Fruit fly (Drosophila melanogaster) whole organism, embryonic: ENCODE measurements around the gene lgs.
A peak's percentile ranks its signal among the peaks of the same experiment; 100 is the strongest.

Experiments used
- B-H1 ChIP-seq: fragments of 200-800 bp; sonication (Bioruptor generic); IDR thresholded peaks from 3 replicates; pipeline ENCODE4 v1.3.6; 2022; ENCODE audit warnings: missing biosample characterization, missing genetic modification characterization
- Bdp1 ChIP-seq: fragments of 200-800 bp; sonication (Bioruptor generic); optimal IDR thresholded peaks from 3 replicates; lab custom pipeline; 2016; ENCODE audit warnings: missing biosample characterization, missing genetic modification characterization
- CG10321 ChIP-seq: fragments of 200-800 bp; sonication (Bioruptor generic); IDR thresholded peaks from 2 replicates; pipeline ENCODE4 v1.3.6; 2022; ENCODE audit warnings: missing biosample characterization, missing genetic modification characterization
- CG10462 ChIP-seq: fragments of 200-800 bp; sonication (Bioruptor generic); optimal IDR thresholded peaks from 2 replicates; lab custom pipeline; 2016; ENCODE audit warnings: missing biosample characterization, missing genetic modification characterization
- CG11247 ChIP-seq: fragments of 200-800 bp; sonication (Bioruptor generic); IDR thresholded peaks from 2 replicates; pipeline ENCODE4 v1.3.6; 2022; ENCODE audit warnings: missing biosample characterization, missing genetic modification characterization
- CG12744 ChIP-seq: fragments of 200-800 bp; sonication (Bioruptor generic); optimal IDR thresholded peaks from 2 replicates; lab custom pipeline; 2016; ENCODE audit warnings: missing biosample characterization, missing genetic modification characterization
- CG17328 ChIP-seq: fragments of 200-800 bp; sonication (Bioruptor generic); IDR thresholded peaks from 2 replicates; pipeline ENCODE4 v1.3.6; 2022; ENCODE audit warnings: missing biosample characterization, missing genetic modification characterization
- CG1832 ChIP-seq: fragments of 200-800 bp; sonication (Bioruptor generic); optimal IDR thresholded peaks from 2 replicates; lab custom pipeline; 2017; ENCODE audit warnings: missing biosample characterization, mild to moderate bottlenecking, missing genetic modification characterization, inconsistent platforms
- CG32772 ChIP-seq: fragments of 200-800 bp; sonication (Bioruptor generic); IDR thresholded peaks from 2 replicates; pipeline ENCODE4 v1.3.6; 2022; ENCODE audit warnings: missing biosample characterization, missing genetic modification characterization
- CG3281 ChIP-seq: fragments of 200-800 bp; sonication (Bioruptor generic); optimal IDR thresholded peaks from 3 replicates; lab custom pipeline; 2017; ENCODE audit warnings: missing biosample characterization, mild to moderate bottlenecking, missing genetic modification characterization
- CG3407 ChIP-seq: fragments of 200-800 bp; sonication (Bioruptor generic); optimal IDR thresholded peaks from 2 replicates; lab custom pipeline; 2018; ENCODE audit warnings: missing biosample characterization, mild to moderate bottlenecking, missing genetic modification characterization
- CG34224 ChIP-seq: fragments of 200-800 bp; sonication (Bioruptor generic); IDR thresholded peaks from 3 replicates; pipeline ENCODE4 v1.3.6; 2022; ENCODE audit warnings: missing biosample characterization, missing genetic modification characterization; ENCODE audit not compliant: partially characterized antibody
- CG4282 ChIP-seq: fragments of 200-800 bp; sonication (Bioruptor generic); optimal IDR thresholded peaks from 2 replicates; lab custom pipeline; 2016; ENCODE audit warnings: missing biosample characterization, missing genetic modification characterization
- CG4424 ChIP-seq: fragments of 200-800 bp; sonication (Bioruptor generic); optimal IDR thresholded peaks from 3 replicates; lab custom pipeline; 2016; ENCODE audit warnings: missing biosample characterization, missing genetic modification characterization
- CG5180 ChIP-seq: fragments of 200-800 bp; sonication (Bioruptor generic); optimal IDR thresholded peaks from 3 replicates; lab custom pipeline; 2017; ENCODE audit warnings: missing biosample characterization, missing genetic modification characterization, mild to moderate bottlenecking, moderate library complexity, missing genetic modification reagents
- CG6272 ChIP-seq: fragments of 200-800 bp; sonication (Bioruptor generic); IDR thresholded peaks from 2 replicates; pipeline ENCODE4 v1.3.6; 2022; ENCODE audit warnings: missing biosample characterization, missing genetic modification characterization
- CG7786 ChIP-seq: fragments of 200-800 bp; sonication (Bioruptor generic); optimal IDR thresholded peaks from 2 replicates; lab custom pipeline; 2016; ENCODE audit warnings: missing biosample characterization, missing genetic modification characterization
- CG7987 ChIP-seq: fragments of 200-800 bp; sonication (Bioruptor generic); optimal IDR thresholded peaks from 2 replicates; lab custom pipeline; 2018; ENCODE audit warnings: missing biosample characterization, mild to moderate bottlenecking, missing genetic modification characterization, moderate library complexity
- CG9727 ChIP-seq: fragments of 200-800 bp; sonication (Bioruptor generic); optimal IDR thresholded peaks from 3 replicates; lab custom pipeline; 2017; ENCODE audit warnings: missing biosample characterization, mild to moderate bottlenecking, missing genetic modification characterization
- Deaf1 ChIP-seq: fragments of 200-800 bp; optimal IDR thresholded peaks from 3 replicates; lab custom pipeline; 2019; ENCODE audit warnings: missing biosample characterization, mild to moderate bottlenecking, missing genetic modification characterization, moderate library complexity
- Ets65A ChIP-seq: fragments of 200-800 bp; sonication (Bioruptor generic); peaks from one replicate; lab custom pipeline; 2016; ENCODE audit warnings: missing biosample characterization, missing genetic modification characterization
- GATAe ChIP-seq: fragments of 200-800 bp; sonication (Bioruptor generic); conservative IDR thresholded peaks from 2 replicates; pipeline ENCODE4 v1.3.6; 2022; ENCODE audit warnings: missing biosample characterization, missing genetic modification characterization
- Gug ChIP-seq: fragments of 200-800 bp; sonication (Bioruptor generic); IDR thresholded peaks from 4 replicates; pipeline ENCODE4 v1.3.6; 2022; ENCODE audit warnings: missing biosample characterization, missing genetic modification characterization
- Hmx ChIP-seq: fragments of 200-800 bp; sonication (Bioruptor generic); optimal IDR thresholded peaks from 2 replicates; lab custom pipeline; 2016; ENCODE audit warnings: missing biosample characterization, missing genetic modification characterization
- Hr51 ChIP-seq, 2 experiments: fragments of 200-800 bp; sonication (Bioruptor generic); optimal IDR thresholded peaks; 2 replicates in 1 of 2; 3 replicates in 1 of 2; lab custom pipeline; 2016 to 2018; ENCODE audit warnings: missing biosample characterization in 2 of 2, missing genetic modification characterization in 2 of 2, mild to moderate bottlenecking in 1 of 2, moderate library complexity in 1 of 2
- Jarid2 ChIP-seq: fragments of 200-800 bp; sonication (Bioruptor generic); optimal IDR thresholded peaks from 3 replicates; lab custom pipeline; 2017; ENCODE audit warnings: mild to moderate bottlenecking, missing biosample characterization, missing genetic modification reagents, missing genetic modification characterization
- NC2β ChIP-seq: fragments of 200-800 bp; sonication (Bioruptor generic); optimal IDR thresholded peaks from 2 replicates; lab custom pipeline; 2016; ENCODE audit warnings: missing biosample characterization, missing genetic modification characterization
- NFAT ChIP-seq: fragments of 200-800 bp; sonication (Bioruptor generic); IDR thresholded peaks from 2 replicates; pipeline ENCODE4 v1.3.6; 2022; ENCODE audit warnings: missing biosample characterization, missing genetic modification characterization
- Poxn ChIP-seq: fragments of 200-800 bp; sonication (Bioruptor generic); IDR thresholded peaks from 2 replicates; pipeline ENCODE4 v1.3.6; 2022; ENCODE audit warnings: missing biosample characterization, missing genetic modification characterization
- al ChIP-seq: fragments of 200-800 bp; sonication (Bioruptor generic); IDR thresholded peaks from 2 replicates; pipeline ENCODE4 v1.3.6; 2022; ENCODE audit warnings: missing biosample characterization, missing genetic modification characterization
- bab2 ChIP-seq: fragments of 200-800 bp; sonication (Bioruptor generic); optimal IDR thresholded peaks from 2 replicates; lab custom pipeline; 2016; ENCODE audit warnings: missing biosample characterization, missing genetic modification characterization
- br ChIP-seq: fragments of >200 bp; optimal IDR thresholded peaks from 2 replicates; lab custom pipeline; 2017
- chinmo ChIP-seq: fragments of 200-800 bp; sonication (Bioruptor generic); IDR thresholded peaks from 4 replicates; pipeline ENCODE4 v1.3.6; 2022; ENCODE audit warnings: missing biosample characterization, missing genetic modification characterization; ENCODE audit not compliant: partially characterized antibody
- crp ChIP-seq, 2 experiments: fragments of 200-800 bp; sonication (Bioruptor generic); optimal IDR thresholded peaks; 2 replicates in 1 of 2; 3 replicates in 1 of 2; lab custom pipeline; 2017; ENCODE audit warnings: missing biosample characterization in 2 of 2, missing genetic modification characterization in 2 of 2, mild to moderate bottlenecking in 1 of 2, moderate library complexity in 1 of 2
- dysf ChIP-seq: fragments of 200-800 bp; sonication (Bioruptor generic); IDR thresholded peaks from 3 replicates; pipeline ENCODE4 v1.3.6; 2022; ENCODE audit warnings: missing biosample characterization, missing genetic modification characterization
- esg ChIP-seq: fragments of 200-800 bp; sonication (Bioruptor generic); conservative IDR thresholded peaks from 2 replicates; pipeline ENCODE4 v1.3.6; 2022; ENCODE audit warnings: missing biosample characterization, missing genetic modification characterization
- ewg ChIP-seq: fragments of 200-800 bp; sonication (Bioruptor generic); optimal IDR thresholded peaks from 3 replicates; lab custom pipeline; 2017; ENCODE audit warnings: mild to moderate bottlenecking, missing biosample characterization, missing genetic modification reagents, missing genetic modification characterization
- eyg ChIP-seq: fragments of 200-800 bp; sonication (Bioruptor generic); optimal IDR thresholded peaks from 3 replicates; lab custom pipeline; 2016; ENCODE audit warnings: missing biosample characterization, missing genetic modification characterization
- fru ChIP-seq: fragments of >200 bp; optimal IDR thresholded peaks from 2 replicates; lab custom pipeline; 2017
- gsb-n ChIP-seq: fragments of 200-800 bp; sonication (Bioruptor generic); optimal IDR thresholded peaks from 3 replicates; lab custom pipeline; 2018; ENCODE audit warnings: missing biosample characterization, mild to moderate bottlenecking, missing genetic modification characterization
- insv ChIP-seq, 2 experiments: fragments of 200-800 bp; sonication (Bioruptor generic); optimal IDR thresholded peaks; 3 replicates each; lab custom pipeline; 2016 to 2018; ENCODE audit warnings: missing biosample characterization in 2 of 2, missing genetic modification characterization in 2 of 2
- jing ChIP-seq: fragments of 200-800 bp; sonication (Bioruptor generic); optimal IDR thresholded peaks from 2 replicates; lab custom pipeline; 2018; ENCODE audit warnings: missing biosample characterization, mild to moderate bottlenecking, missing genetic modification characterization
- lmd ChIP-seq: fragments of 200-800 bp; sonication (Bioruptor generic); IDR thresholded peaks from 2 replicates; pipeline ENCODE4 v1.3.6; 2022; ENCODE audit warnings: missing biosample characterization, missing genetic modification characterization
- mld ChIP-seq: fragments of 200-800 bp; sonication (Bioruptor generic); IDR thresholded peaks from 3 replicates; pipeline ENCODE4 v1.3.6; 2022; ENCODE audit warnings: missing biosample characterization, missing genetic modification characterization; ENCODE audit not compliant: partially characterized antibody
- pros ChIP-seq: fragments of 200-800 bp; sonication (Bioruptor generic); optimal IDR thresholded peaks from 3 replicates; lab custom pipeline; 2019; ENCODE audit warnings: missing biosample characterization, mild to moderate bottlenecking, missing genetic modification characterization, moderate library complexity
- psq ChIP-seq: fragments of 200-800 bp; sonication (Bioruptor generic); optimal IDR thresholded peaks from 2 replicates; lab custom pipeline; 2017; ENCODE audit warnings: missing biosample characterization, missing genetic modification characterization
- salm ChIP-seq: fragments of 200-800 bp; sonication (Bioruptor generic); optimal IDR thresholded peaks from 2 replicates; lab custom pipeline; 2018; ENCODE audit warnings: missing biosample characterization, mild to moderate bottlenecking, missing genetic modification characterization
- schlank ChIP-seq: fragments of 200-800 bp; sonication (Bioruptor generic); optimal IDR thresholded peaks from 2 replicates; lab custom pipeline; 2018; ENCODE audit warnings: missing biosample characterization, mild to moderate bottlenecking, missing genetic modification characterization
- sd ChIP-seq: fragments of 200-800 bp; sonication (Bioruptor generic); optimal IDR thresholded peaks from 3 replicates; lab custom pipeline; 2018; ENCODE audit warnings: missing biosample characterization, mild to moderate bottlenecking, missing genetic modification characterization, moderate library complexity
- tap ChIP-seq: fragments of 200-800 bp; optimal IDR thresholded peaks from 3 replicates; lab custom pipeline; 2019; ENCODE audit warnings: missing biosample characterization, mild to moderate bottlenecking, missing genetic modification characterization, moderate library complexity
- trem ChIP-seq: fragments of 200-800 bp; optimal IDR thresholded peaks from 3 replicates; lab custom pipeline; 2019; ENCODE audit warnings: missing biosample characterization, mild to moderate bottlenecking, missing genetic modification characterization, moderate library complexity
- tup ChIP-seq: fragments of 200-800 bp; sonication (Bioruptor generic); optimal IDR thresholded peaks from 2 replicates; lab custom pipeline; 2016; ENCODE audit warnings: missing biosample characterization, mild to moderate bottlenecking, missing genetic modification characterization, moderate library complexity
- tx ChIP-seq: fragments of 200-800 bp; sonication (Bioruptor generic); optimal IDR thresholded peaks from 2 replicates; lab custom pipeline; 2016; ENCODE audit warnings: missing biosample characterization, missing genetic modification characterization

lgs gene

dm6 chr4:482659-483134 is 39.0 kb upstream of the lgs start (continued):
- TF ChIP-seq mld (GFP tag; lab: Robert Waterston, UW) (no peak), Jarid2 (GFP tag; lab: Kevin White, UChicago) (no peak), CG6272 (no peak), tup (GFP tag; lab: Kevin White, UChicago) (no peak), CG3407 (no peak), NC2β (no peak), CG4424 (GFP tag; lab: Kevin White, UChicago) (peak; percentile 94), B-H1 (GFP tag; lab: Robert Waterston, UW) (no peak), Hr51 (GFP tag; optimal IDR thresholded peaks at IDR 0.05; lab: Kevin White, UChicago) (no peak), CG17328 (no peak), Hmx (GFP tag; lab: Kevin White, UChicago) (no peak), esg (GFP tag; lab: Robert Waterston, UW) (no peak), ewg (GFP tag; lab: Kevin White, UChicago) (no peak), CG7786 (GFP tag; lab: Kevin White, UChicago) (peak; percentile 21), lmd (GFP tag; lab: Robert Waterston, UW) (no peak), CG7987 (GFP tag; lab: Kevin White, UChicago) (no peak), salm (tag; lab: Kevin White, UChicago) (no peak), Gug (no peak), CG1832 (GFP tag; lab: Kevin White, UChicago) (no peak), eyg (GFP tag; lab: Kevin White, UChicago) (no peak), crp (GFP tag; optimal IDR thresholded peaks at IDR 0.05; lab: Kevin White, UChicago) (peak in 1 of 2 experiments; percentile 58), Deaf1 (tag; lab: Kevin White, UChicago) (no peak), bab2 (no peak), trem (tag; lab: Kevin White, UChicago) (peak; percentile 5), chinmo (GFP tag; lab: Robert Waterston, UW) (no peak), schlank (tag; lab: Kevin White, UChicago) (no peak), Ets65A (GFP tag; lab: Kevin White, UChicago) (peak; percentile 87), CG5180 (GFP tag; lab: Kevin White, UChicago) (no peak), CG10321 (GFP tag; lab: Robert Waterston, UW) (no peak), GATAe (GFP tag; lab: Robert Waterston, UW) (no peak), CG32772 (GFP tag; lab: Robert Waterston, UW) (no peak), Poxn (GFP tag; lab: Robert Waterston, UW) (no peak), CG3281 (no peak), insv (GFP tag; optimal IDR thresholded peaks at IDR 0.05; lab: Kevin White, UChicago) (no peak), al (GFP tag; lab: Robert Waterston, UW) (no peak), jing (GFP tag; lab: Kevin White, UChicago) (no peak), dysf (GFP tag; lab: Robert Waterston, UW) (no peak), tx (GFP tag; lab: Kevin White, UChicago) (no peak), CG12744 (GFP tag; lab: Kevin White, UChicago) (no peak), Bdp1 (GFP tag; lab: Kevin White, UChicago) (no peak), psq (GFP tag; lab: Kevin White, UChicago) (no peak), CG11247 (GFP tag; lab: Robert Waterston, UW) (no peak), gsb-n (tag; lab: Kevin White, UChicago) (no peak), CG10462 (GFP tag; lab: Kevin White, UChicago) (no peak), sd (tag; lab: Kevin White, UChicago) (no peak), CG34224 (GFP tag; lab: Robert Waterston, UW) (no peak), CG4282 (no peak), pros (peak; percentile 91), fru (no peak), tap (no peak), NFAT (GFP tag; lab: Robert Waterston, UW) (no peak), br (lab: Kevin White, UChicago) (no peak), CG9727 (GFP tag; lab: Kevin White, UChicago) (no peak)
